Fruit fly (Drosophila melanogaster) whole organism, wandering third instar larva: Measurements from ENCODE around the gene Dyro.

Experiments used
- HLH106 ChIP-seq: fragments of 200-800 bp; optimal IDR thresholded peaks from 3 replicates; lab custom pipeline; 2019; ENCODE audit warnings: missing biosample characterization, mild to moderate bottlenecking, missing genetic modification characterization, moderate library complexity
- Hnf4 ChIP-seq: fragments of 200-800 bp; sonication (Bioruptor generic); optimal IDR thresholded peaks from 2 replicates; lab custom pipeline; 2016; ENCODE audit warnings: missing biosample characterization, mild to moderate bottlenecking, missing genetic modification characterization
- br ChIP-seq: fragments of 200-800 bp; sonication (Bioruptor generic); optimal IDR thresholded peaks from 2 replicates; lab custom pipeline; 2016; ENCODE audit warnings: missing biosample characterization, missing genetic modification characterization
- dsf ChIP-seq: sonication (Bioruptor generic); optimal IDR thresholded peaks from 2 replicates; lab custom pipeline; 2016; ENCODE audit warnings: missing biosample characterization, missing genetic modification characterization, borderline replicate concordance
- pan ChIP-seq: fragments of >200 bp; optimal IDR thresholded peaks from 2 replicates; lab custom pipeline; 2017

DNA sequence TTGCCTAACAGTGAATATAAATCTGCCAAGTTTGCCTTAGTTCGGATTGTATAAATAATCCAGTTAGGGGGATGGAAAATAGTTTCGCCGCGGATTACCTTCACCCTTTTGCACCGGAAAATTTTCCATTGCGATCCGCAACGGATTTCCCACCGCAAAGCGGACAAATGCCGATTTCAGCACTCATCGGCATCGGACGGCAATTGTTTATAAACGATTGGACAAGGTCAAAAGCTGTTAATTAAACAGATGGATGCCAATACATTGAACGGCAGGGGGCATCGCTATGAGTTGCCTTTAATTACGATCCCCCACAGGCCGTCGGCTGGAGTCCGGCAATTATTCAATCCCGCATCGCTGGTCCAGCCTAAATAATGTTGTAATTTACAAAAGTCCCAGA is 46.2 kb upstream of the Dyro start:
- TF ChIP-seq pan (lab: Kevin White, UChicago), result no peak
- no peak for TF ChIP-seq dsf (GFP tag; lab: Kevin White, UChicago)
- TF ChIP-seq HLH106 (tag; lab: Kevin White, UChicago), result no peak
- no peak for TF ChIP-seq br (GFP tag; lab: Kevin White, UChicago)
- TF ChIP-seq Hnf4 (GFP tag; lab: Kevin White, UChicago), result no peak
